Worm (Caenorhabditis elegans) whole organism, late embryonic: ENCODE measurements around the gene M02B7.7.
A peak's percentile ranks its signal among the peaks of the same experiment; 100 is the strongest.

Source experiments
- K09A11.1 ChIP-seq: sonication (generic microtip); optimal IDR thresholded peaks from 2 replicates; lab custom pipeline; 2017; ENCODE audit warnings: antibody characterized with exemption, mild to moderate bottlenecking, missing genetic modification characterization, missing compliant biosample characterization; ENCODE audit not compliant: insufficient read depth
- ama-1 ChIP-seq: fragments of 150-350 bp; optimal IDR thresholded peaks from 2 replicates; lab custom pipeline; 2014
- elt-4 ChIP-seq: sonication (generic microtip); optimal IDR thresholded peaks from 2 replicates; lab custom pipeline; 2016; ENCODE audit warnings: missing genetic modification characterization, missing compliant biosample characterization
- unc-42 ChIP-seq: sonication (generic microtip); optimal IDR thresholded peaks from 2 replicates; lab custom pipeline; 2016; ENCODE audit warnings: missing genotype, missing genetic modification characterization, missing compliant biosample characterization

DNA sequence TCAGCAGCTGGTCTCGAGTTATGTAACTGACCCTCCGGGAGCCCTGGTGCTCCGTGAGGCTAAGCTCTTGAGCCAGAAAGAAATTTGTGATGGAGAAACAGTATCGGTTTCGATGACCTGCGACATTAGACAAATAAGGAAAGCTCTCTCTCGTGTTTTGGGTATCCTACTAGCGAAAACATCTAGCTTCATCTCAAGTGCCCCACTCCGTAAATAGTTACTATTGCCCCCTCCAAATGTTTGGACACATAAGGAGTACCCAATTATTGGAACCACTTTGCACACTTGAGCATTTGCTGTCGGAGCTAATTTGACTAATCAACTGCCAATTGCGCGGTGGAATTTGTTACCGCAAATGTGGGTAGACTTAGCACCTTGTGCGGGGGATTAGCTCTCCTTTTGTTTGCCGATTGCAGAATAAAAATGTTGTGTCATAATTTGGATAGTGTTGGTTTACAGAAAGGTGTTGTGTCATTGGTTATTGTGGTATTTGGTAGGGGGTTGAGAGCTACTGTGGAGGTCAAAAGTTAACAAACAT is 42.9 kb downstream of the M02B7.7 start:
- TF ChIP-seq ama-1 (lab: Kevin White, UChicago) (peak; percentile 43), unc-42 (tag; lab: Kevin White, UChicago) (peak; percentile 39), elt-4 (tag; lab: Kevin White, UChicago) (no peak), K09A11.1 (tag; lab: Kevin White, UChicago) (no peak)
